Fruit fly (Drosophila melanogaster) S2 (cell line): ENCODE results near the gene hid.

ENCODE experiments used
- CG8478 ChIP-seq: fragments of >200 bp; optimal IDR thresholded peaks from 2 replicates; lab custom pipeline; 2018
- CTCF ChIP-seq, 2 experiments: fragments of >200 bp; optimal IDR thresholded peaks; 2 replicates each; lab custom pipeline; 2018

- TF ChIP-seq CG8478 (no peak), CTCF (optimal IDR thresholded peaks at IDR 0.05; lab: Kevin White, UChicago) (no peak)
These were observed 61.3 kb downstream of the hid start for dm6 chr3L:18124138-18124537.
